Worm (Caenorhabditis elegans): ENCODE measurements around the gene R05H11.2.

DNA sequence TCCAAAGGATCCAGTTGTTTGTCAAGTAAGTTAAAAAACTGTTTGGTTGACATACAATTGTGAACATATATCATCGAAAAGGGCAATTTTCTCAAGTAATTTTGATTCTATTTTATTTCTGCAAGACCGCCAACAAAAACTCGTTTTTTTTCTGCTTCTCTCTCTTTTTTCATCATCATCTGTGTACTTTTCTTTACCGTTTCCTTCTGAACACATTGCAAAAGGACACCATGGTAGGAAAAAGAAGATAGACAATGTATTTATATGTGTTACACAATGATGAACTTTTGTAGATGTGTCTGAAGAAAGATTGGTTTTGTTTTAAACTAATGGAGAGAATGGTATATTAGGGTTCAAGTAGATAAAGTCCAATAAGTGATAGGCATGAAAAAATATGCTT, 809 bp downstream of the R05H11.2 start:
- TF ChIP-seq nhr-237 (tag; optimal IDR thresholded peaks at IDR 0.05) (no peak), mep-1 (tag; optimal IDR thresholded peaks at IDR 0.05) (no peak), lin-13 (GFP tag; optimal IDR thresholded peaks at IDR 0.05) (no peak), dmd-9 (GFP tag; IDR thresholded peaks at IDR 0.05) (no peak), daf-12 (tag; optimal IDR thresholded peaks at IDR 0.05) (no peak), ceh-82 (tag; optimal IDR thresholded peaks at IDR 0.05) (no peak)

All from whole organism, L4 larva.